Fruit fly (Drosophila melanogaster): ENCODE data around the gene z.

The z gene

DNA sequence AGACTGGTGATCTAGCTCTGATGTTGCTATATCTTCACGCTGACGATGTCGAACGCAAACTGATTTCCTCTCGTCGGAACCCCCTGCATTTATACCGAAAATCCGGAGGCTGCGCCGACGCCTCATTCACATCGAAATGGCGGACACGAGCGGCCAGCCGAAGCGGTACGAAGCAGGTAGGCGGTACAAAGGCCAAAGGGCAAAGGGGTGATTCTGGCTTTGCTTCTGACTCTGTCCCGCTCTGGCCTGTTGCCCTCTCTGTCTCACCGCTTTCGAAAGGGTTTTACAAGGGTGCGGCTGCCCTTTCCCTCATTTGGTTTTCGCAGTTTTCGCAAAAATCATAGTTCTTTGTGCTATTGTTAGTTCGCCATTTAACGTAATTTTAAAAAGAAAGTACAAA is 18.7 kb upstream of the z start, which contains the start of gene gt (continued):
- no peak for TF ChIP-seq unc-4 (GFP tag; IDR thresholded peaks at IDR 0.05; ENCODE audit: partially characterized antibody)
- no peak for TF ChIP-seq MESR4 (GFP tag; optimal IDR thresholded peaks at IDR 0.05)
- TF ChIP-seq CG12942 (GFP tag; optimal IDR thresholded peaks at IDR 0.05), result no peak
- no peak for TF ChIP-seq NC2β (GFP tag; optimal IDR thresholded peaks at IDR 0.05)
- TF ChIP-seq Nf-YC (tag; optimal IDR thresholded peaks at IDR 0.05), result peak; percentile 86
- no peak for TF ChIP-seq D19B (GFP tag; optimal IDR thresholded peaks at IDR 0.05)
- TF ChIP-seq Gsc (GFP tag; IDR thresholded peaks at IDR 0.05), result no peak
- peak; percentile 94 for TF ChIP-seq Deaf1 (tag; optimal IDR thresholded peaks at IDR 0.05)
- no peak for TF ChIP-seq CG10209 (GFP tag; optimal IDR thresholded peaks at IDR 0.05)
- TF ChIP-seq insv (GFP tag; optimal IDR thresholded peaks at IDR 0.05), result no peak
- TF ChIP-seq CG7928 (GFP tag; optimal IDR thresholded peaks at IDR 0.05), result no peak
- TF ChIP-seq cwo (GFP tag; optimal IDR thresholded peaks at IDR 0.05), result no peak
- TF ChIP-seq CG14710 (tag; optimal IDR thresholded peaks at IDR 0.05), result no peak
- TF ChIP-seq Kr (GFP tag; optimal IDR thresholded peaks at IDR 0.05), result peak; percentile 98
- TF ChIP-seq CG31388 (GFP tag; optimal IDR thresholded peaks at IDR 0.05), result no peak
- TF ChIP-seq seq (GFP tag; IDR thresholded peaks at IDR 0.05), result peak; percentile 79
- TF ChIP-seq ranshi (GFP tag; IDR thresholded peaks at IDR 0.05), result no peak
- no peak for TF ChIP-seq wor (GFP tag; IDR thresholded peaks at IDR 0.05)
- peak; percentile 43; the same call in 1 of the 2 replicates for TF ChIP-seq crol (GFP tag; IDR thresholded peaks at IDR 0.05)
- TF ChIP-seq Atf-2 (GFP tag; optimal IDR thresholded peaks at IDR 0.05), result no peak
- TF ChIP-seq CG14014 (GFP tag; IDR thresholded peaks at IDR 0.05), result no peak
- no peak for TF ChIP-seq CG7372 (GFP tag; IDR thresholded peaks at IDR 0.05)
- TF ChIP-seq Rx (GFP tag; IDR thresholded peaks at IDR 0.05), result no peak
- TF ChIP-seq CG10321 (GFP tag; IDR thresholded peaks at IDR 0.05), result peak; percentile 21; the same call in 1 of the 2 replicates
- TF ChIP-seq CG6254 (GFP tag; optimal IDR thresholded peaks at IDR 0.05), result no peak
- TF ChIP-seq esg (GFP tag; conservative IDR thresholded peaks at IDR 0.05), result no peak
- no peak for TF ChIP-seq Max (GFP tag; optimal IDR thresholded peaks at IDR 0.05)
- no peak for TF ChIP-seq en (GFP tag; optimal IDR thresholded peaks at IDR 0.05)
- TF ChIP-seq TFAM (GFP tag; optimal IDR thresholded peaks at IDR 0.05), result no peak
- TF ChIP-seq CG1792 (GFP tag; optimal IDR thresholded peaks at IDR 0.05), result no peak
- TF ChIP-seq jumu (GFP tag; optimal IDR thresholded peaks at IDR 0.05), result no peak
- no peak for TF ChIP-seq lab (GFP tag; optimal IDR thresholded peaks at IDR 0.05)
- peak; percentile 48 for TF ChIP-seq cad (GFP tag; optimal IDR thresholded peaks at IDR 0.05)
- peak; percentile 30 for TF ChIP-seq CG15479 (GFP tag; optimal IDR thresholded peaks at IDR 0.05)
- no peak for TF ChIP-seq tgo (GFP tag; IDR thresholded peaks at IDR 0.05)
- no peak for TF ChIP-seq fru (optimal IDR thresholded peaks at IDR 0.05)
- TF ChIP-seq CG6683 (GFP tag; optimal IDR thresholded peaks at IDR 0.05), result no peak
- no peak for TF ChIP-seq CG11247 (GFP tag; IDR thresholded peaks at IDR 0.05)
- peak; percentile 82 for TF ChIP-seq Nf-YB (GFP tag; optimal IDR thresholded peaks at IDR 0.05)
- peak in 1 of 2 experiments; percentile 0 for TF ChIP-seq Hr78 (GFP tag; optimal IDR thresholded peaks at IDR 0.05)
- TF ChIP-seq CG8281 (tag; optimal IDR thresholded peaks at IDR 0.05), result no peak
- TF ChIP-seq CG8359 (GFP tag; optimal IDR thresholded peaks at IDR 0.05; ENCODE audit: borderline replicate concordance), result no peak
- no peak for TF ChIP-seq sr (GFP tag; IDR thresholded peaks at IDR 0.05)

DNA sequence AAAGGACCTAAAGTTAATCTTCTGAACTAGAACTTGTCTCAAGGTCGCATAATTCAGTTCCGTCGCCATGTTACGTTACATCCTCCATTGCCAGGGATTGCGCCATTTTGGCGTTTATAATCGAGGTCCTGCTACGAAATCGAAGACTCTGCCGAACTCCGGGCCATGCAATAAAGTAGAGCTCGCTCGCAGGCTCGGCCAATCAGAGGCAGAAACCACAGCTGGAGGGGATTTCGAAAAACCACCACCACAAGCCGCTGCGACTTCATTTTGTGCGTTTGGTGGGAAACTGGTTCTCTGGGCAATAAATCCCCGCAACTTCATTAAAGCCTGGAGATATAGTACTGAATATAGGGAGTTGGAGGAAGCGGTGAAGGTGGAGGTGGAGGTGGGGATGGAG is 12.7 kb upstream of the z start:
- TF ChIP-seq MESR4 (GFP tag; optimal IDR thresholded peaks at IDR 0.05), result no peak
- TF ChIP-seq CG4617 (GFP tag; optimal IDR thresholded peaks at IDR 0.05; ENCODE audit: borderline replicate concordance), result no peak
- peak; percentile 89 for TF ChIP-seq Nf-YC (tag; optimal IDR thresholded peaks at IDR 0.05)
- no peak for TF ChIP-seq Mrtf (GFP tag; IDR thresholded peaks at IDR 0.05)
- TF ChIP-seq cad (GFP tag; optimal IDR thresholded peaks at IDR 0.05), result peak; percentile 43
- TF ChIP-seq phol (tag; optimal IDR thresholded peaks at IDR 0.05), result peak; percentile 16
- no peak for TF ChIP-seq lab (GFP tag; optimal IDR thresholded peaks at IDR 0.05)
- no peak for TF ChIP-seq CG43689 (GFP tag; IDR thresholded peaks at IDR 0.05)
- TF ChIP-seq NfI (GFP tag; optimal IDR thresholded peaks at IDR 0.05), result no peak
- TF ChIP-seq BEAF-32 (GFP tag; optimal IDR thresholded peaks at IDR 0.05), result no peak
- no peak for TF ChIP-seq CG9437 (GFP tag; optimal IDR thresholded peaks at IDR 0.05)
- peak; percentile 95 for TF ChIP-seq Nf-YB (GFP tag; optimal IDR thresholded peaks at IDR 0.05)
- TF ChIP-seq Deaf1 (tag; optimal IDR thresholded peaks at IDR 0.05), result peak; percentile 8
